Worm (Caenorhabditis elegans) whole organism, L4 larva: ENCODE data around the gene C16B8.4.

Experiments used
- ceh-62 ChIP-seq: sonication (generic microtip); optimal IDR thresholded peaks from 2 replicates; lab custom pipeline; 2017; ENCODE audit warnings: missing biosample characterization, missing genetic modification characterization
- lin-1 ChIP-seq: fragments of 200-800 bp; sonication (Bioruptor generic); IDR thresholded peaks from 2 replicates; pipeline ENCODE4 v1.3.6; 2022; ENCODE audit warnings: missing genetic modification reagents, missing genetic modification characterization, missing compliant biosample characterization
- lin-13 ChIP-seq: fragments of 150-350 bp; optimal IDR thresholded peaks from 2 replicates; lab custom pipeline; 2014; ENCODE audit warnings: missing biosample characterization, missing genetic modification reagents, missing genetic modification characterization
- lin-29 ChIP-seq: fragments of 200-800 bp; sonication (Bioruptor generic); IDR thresholded peaks from 2 replicates; pipeline ENCODE4 v1.3.6; 2022; ENCODE audit warnings: missing genetic modification reagents, missing genetic modification characterization, missing compliant biosample characterization
- lin-39 ChIP-seq: fragments of 150-350 bp; optimal IDR thresholded peaks from 2 replicates; lab custom pipeline; 2014; ENCODE audit warnings: missing biosample characterization, missing genetic modification reagents, missing genetic modification characterization
- lsy-2 ChIP-seq, 2 experiments: fragments of 150-350 bp in 1 of 2; sonication (generic microtip) in 1 of 2; optimal IDR thresholded peaks; 2 replicates each; lab custom pipeline; 2014 to 2017; ENCODE audit warnings: missing biosample characterization in 2 of 2, missing genetic modification characterization in 2 of 2
- zag-1 ChIP-seq: fragments of 150-350 bp; optimal IDR thresholded peaks from 2 replicates; lab custom pipeline; 2014; ENCODE audit warnings: missing biosample characterization, missing genetic modification characterization

- no peak for TF ChIP-seq lin-29 (GFP tag; lab: Robert Waterston, UW)
- TF ChIP-seq lin-13 (GFP tag; lab: Kevin White, UChicago) = no peak
- no peak for TF ChIP-seq zag-1 (tag; lab: Kevin White, UChicago)
- no peak for TF ChIP-seq lsy-2 (tag; optimal IDR thresholded peaks at IDR 0.05; lab: Kevin White, UChicago)
- no peak for TF ChIP-seq ceh-62
- TF ChIP-seq lin-1 (GFP tag; lab: Robert Waterston, UW) = no peak
- TF ChIP-seq lin-39 = no peak
Measured at ce11 chrX:3931350-3931749, 42.1 kb downstream of the C16B8.4 start, which contains the start of gene adt-3.
